Fruit fly (Drosophila melanogaster): ENCODE results near the gene CG7378.

CG7378 gene

dm6 chrX:18914177-18914576 lies 14.0 kb downstream of the CG7378 start:
- no peak for TF ChIP-seq CG13204 (GFP tag; optimal IDR thresholded peaks at IDR 0.05)
- peak; percentile 20 for TF ChIP-seq CG17806 (tag; optimal IDR thresholded peaks at IDR 0.05)
- TF ChIP-seq EcR (GFP tag; optimal IDR thresholded peaks at IDR 0.05): no peak
- TF ChIP-seq CG8159 (tag; optimal IDR thresholded peaks at IDR 0.05): peak; percentile 54
- TF ChIP-seq CG15710 (tag; optimal IDR thresholded peaks at IDR 0.05): peak; percentile 41
- TF ChIP-seq CG12605 (GFP tag; IDR thresholded peaks at IDR 0.05): no peak
- TF ChIP-seq Ets98B (GFP tag; IDR thresholded peaks at IDR 0.05): no peak
- no peak for TF ChIP-seq CG34367 (tag; optimal IDR thresholded peaks at IDR 0.05)
- TF ChIP-seq fd96Ca (GFP tag; IDR thresholded peaks at IDR 0.05): no peak
- TF ChIP-seq Pif1A (GFP tag; optimal IDR thresholded peaks at IDR 0.05): no peak
- no peak for TF ChIP-seq D1 (tag; optimal IDR thresholded peaks at IDR 0.05)
- no peak for TF ChIP-seq Snoo (tag; optimal IDR thresholded peaks at IDR 0.05)
- TF ChIP-seq CG32121 (GFP tag; IDR thresholded peaks at IDR 0.05): no peak
- no peak for TF ChIP-seq gl (tag; optimal IDR thresholded peaks at IDR 0.05)
- peak; percentile 33 for TF ChIP-seq CG9948 (tag; optimal IDR thresholded peaks at IDR 0.05)
- TF ChIP-seq CG10348 (GFP tag; IDR thresholded peaks at IDR 0.05): no peak
- TF ChIP-seq rn (GFP tag; IDR thresholded peaks at IDR 0.05): no peak
- TF ChIP-seq CG8301 (tag; optimal IDR thresholded peaks at IDR 0.05): no peak
- no peak for TF ChIP-seq CG4496 (GFP tag; IDR thresholded peaks at IDR 0.05)
- peak; percentile 39 for TF ChIP-seq CG14655 (GFP tag; optimal IDR thresholded peaks at IDR 0.05)

dm6 chrX:18917585-18917984 lies 17.4 kb downstream of the CG7378 start:
- no peak for TF ChIP-seq Pif1A (GFP tag; optimal IDR thresholded peaks at IDR 0.05)
- no peak for TF ChIP-seq CG14655 (GFP tag; optimal IDR thresholded peaks at IDR 0.05)
- TF ChIP-seq CG32121 (GFP tag; IDR thresholded peaks at IDR 0.05): no peak
- no peak for TF ChIP-seq Pif1B (GFP tag; optimal IDR thresholded peaks at IDR 0.05)
- TF ChIP-seq gl (tag; optimal IDR thresholded peaks at IDR 0.05): no peak
- TF ChIP-seq CG10348 (GFP tag; IDR thresholded peaks at IDR 0.05): no peak
- TF ChIP-seq CG34367 (tag; optimal IDR thresholded peaks at IDR 0.05): no peak
- TF ChIP-seq CG13204 (GFP tag; optimal IDR thresholded peaks at IDR 0.05): no peak
- TF ChIP-seq CG9948 (tag; optimal IDR thresholded peaks at IDR 0.05): no peak
- no peak for TF ChIP-seq CG8301 (tag; optimal IDR thresholded peaks at IDR 0.05)
- TF ChIP-seq CG12605 (GFP tag; IDR thresholded peaks at IDR 0.05): no peak
- TF ChIP-seq CG15710 (tag; optimal IDR thresholded peaks at IDR 0.05): no peak

dm6 chrX:18919422-18920029 lies 19.3 kb downstream of the CG7378 start:
- no peak for TF ChIP-seq CG12605 (GFP tag; IDR thresholded peaks at IDR 0.05)
- TF ChIP-seq Pif1A (GFP tag; optimal IDR thresholded peaks at IDR 0.05): peak; percentile 29
- no peak for TF ChIP-seq CG15710 (tag; optimal IDR thresholded peaks at IDR 0.05)
- TF ChIP-seq CG10348 (GFP tag; IDR thresholded peaks at IDR 0.05): no peak
- TF ChIP-seq CG8159 (tag; optimal IDR thresholded peaks at IDR 0.05): peak; percentile 40
- no peak for TF ChIP-seq CG13204 (GFP tag; optimal IDR thresholded peaks at IDR 0.05)
- TF ChIP-seq Snoo (tag; optimal IDR thresholded peaks at IDR 0.05): no peak
- peak; percentile 12 for TF ChIP-seq CG17806 (tag; optimal IDR thresholded peaks at IDR 0.05)
- peak; percentile 24 for TF ChIP-seq CG9948 (tag; optimal IDR thresholded peaks at IDR 0.05)
- TF ChIP-seq CG4496 (GFP tag; IDR thresholded peaks at IDR 0.05): no peak
- no peak for TF ChIP-seq rn (GFP tag; IDR thresholded peaks at IDR 0.05)
- peak; percentile 1 for TF ChIP-seq Pif1B (GFP tag; optimal IDR thresholded peaks at IDR 0.05)
- TF ChIP-seq fd96Ca (GFP tag; IDR thresholded peaks at IDR 0.05): no peak
- no peak for TF ChIP-seq D1 (tag; optimal IDR thresholded peaks at IDR 0.05)
- no peak for TF ChIP-seq gl (tag; optimal IDR thresholded peaks at IDR 0.05)
- peak; percentile 49 for TF ChIP-seq CG14655 (GFP tag; optimal IDR thresholded peaks at IDR 0.05)
- TF ChIP-seq CG32121 (GFP tag; IDR thresholded peaks at IDR 0.05): no peak
- no peak for TF ChIP-seq Ets98B (GFP tag; IDR thresholded peaks at IDR 0.05)
- TF ChIP-seq EcR (GFP tag; optimal IDR thresholded peaks at IDR 0.05): no peak
- TF ChIP-seq CG34367 (tag; optimal IDR thresholded peaks at IDR 0.05): no peak
- peak; percentile 0 for TF ChIP-seq CG8301 (tag; optimal IDR thresholded peaks at IDR 0.05)

- peak; percentile 69; the same call in 2 of the 3 replicates for TF ChIP-seq fd96Ca (GFP tag; IDR thresholded peaks at IDR 0.05)
- no peak for TF ChIP-seq gl (tag; optimal IDR thresholded peaks at IDR 0.05)
- peak; percentile 35 for TF ChIP-seq Pif1A (GFP tag; optimal IDR thresholded peaks at IDR 0.05)
- peak; percentile 45 for TF ChIP-seq CG15710 (tag; optimal IDR thresholded peaks at IDR 0.05)
- TF ChIP-seq CG14655 (GFP tag; optimal IDR thresholded peaks at IDR 0.05): peak; percentile 52
- peak; percentile 51 for TF ChIP-seq CG8159 (tag; optimal IDR thresholded peaks at IDR 0.05)
- no peak for TF ChIP-seq CG13204 (GFP tag; optimal IDR thresholded peaks at IDR 0.05)
- peak; percentile 53; the same call in 1 of the 2 replicates for TF ChIP-seq CG12605 (GFP tag; IDR thresholded peaks at IDR 0.05)
- TF ChIP-seq EcR (GFP tag; optimal IDR thresholded peaks at IDR 0.05): no peak
- TF ChIP-seq rn (GFP tag; IDR thresholded peaks at IDR 0.05): 0 out of 2 replicates have a peak, but pooled peaks have one; percentile 19
- TF ChIP-seq CG17806 (tag; optimal IDR thresholded peaks at IDR 0.05): peak; percentile 40
- peak; percentile 74 for TF ChIP-seq CG32121 (GFP tag; IDR thresholded peaks at IDR 0.05)
- TF ChIP-seq CG34367 (tag; optimal IDR thresholded peaks at IDR 0.05): peak; percentile 32
- no peak for TF ChIP-seq D1 (tag; optimal IDR thresholded peaks at IDR 0.05)
- TF ChIP-seq Pif1B (GFP tag; optimal IDR thresholded peaks at IDR 0.05): peak; percentile 1
- TF ChIP-seq CG9948 (tag; optimal IDR thresholded peaks at IDR 0.05): peak; percentile 48
- no peak for TF ChIP-seq Snoo (tag; optimal IDR thresholded peaks at IDR 0.05)
- peak; percentile 51 for TF ChIP-seq Ets98B (GFP tag; IDR thresholded peaks at IDR 0.05)
- no peak for TF ChIP-seq CG10348 (GFP tag; IDR thresholded peaks at IDR 0.05)
- TF ChIP-seq CG4496 (GFP tag; IDR thresholded peaks at IDR 0.05): peak; percentile 62; the same call in 2 of the 3 replicates
- peak; percentile 34 for TF ChIP-seq CG8301 (tag; optimal IDR thresholded peaks at IDR 0.05)
Measured at dm6 chrX:18920642-18921355, 20.6 kb downstream of the CG7378 start.

dm6 chrX:18923531-18923930 lies 23.3 kb downstream of the CG7378 start:
- TF ChIP-seq CG8159 (tag; optimal IDR thresholded peaks at IDR 0.05) (peak; percentile 79), CG4496 (GFP tag; IDR thresholded peaks at IDR 0.05) (peak; percentile 88), D1 (tag; optimal IDR thresholded peaks at IDR 0.05) (no peak), CG10348 (GFP tag; IDR thresholded peaks at IDR 0.05) (no peak), CG9948 (tag; optimal IDR thresholded peaks at IDR 0.05) (peak; percentile 78), CG15710 (tag; optimal IDR thresholded peaks at IDR 0.05) (peak; percentile 77), EcR (GFP tag; optimal IDR thresholded peaks at IDR 0.05) (no peak), Pif1A (GFP tag; optimal IDR thresholded peaks at IDR 0.05) (peak; percentile 74), Snoo (tag; optimal IDR thresholded peaks at IDR 0.05) (peak; percentile 31), CG12605 (GFP tag; IDR thresholded peaks at IDR 0.05) (peak; percentile 52), CG14655 (GFP tag; optimal IDR thresholded peaks at IDR 0.05) (peak; percentile 77), Pif1B (GFP tag; optimal IDR thresholded peaks at IDR 0.05) (peak; percentile 58), CG13204 (GFP tag; optimal IDR thresholded peaks at IDR 0.05) (peak; percentile 47), gl (tag; optimal IDR thresholded peaks at IDR 0.05) (peak; percentile 49), CG17806 (tag; optimal IDR thresholded peaks at IDR 0.05) (peak; percentile 77), CG32121 (GFP tag; IDR thresholded peaks at IDR 0.05) (peak; percentile 34; the same call in 1 of the 2 replicates), CG34367 (tag; optimal IDR thresholded peaks at IDR 0.05) (peak; percentile 80), CG8301 (tag; optimal IDR thresholded peaks at IDR 0.05) (peak; percentile 70), fd96Ca (GFP tag; IDR thresholded peaks at IDR 0.05) (peak; percentile 84), rn (GFP tag; IDR thresholded peaks at IDR 0.05) (peak; percentile 49; the same call in 1 of the 2 replicates), Ets98B (GFP tag; IDR thresholded peaks at IDR 0.05) (peak; percentile 52)
